Worm (Caenorhabditis elegans) whole organism, L1 larva: ENCODE measurements around the gene ncl-1.

Source experiments
- dpl-1 ChIP-seq, 3 experiments: fragments of 150-350 bp in 2 of 3; sonication (generic microtip) in 1 of 3; optimal IDR thresholded peaks; 2 replicates each; lab custom pipeline; 2014 to 2017; ENCODE audit warnings: missing biosample characterization in 3 of 3, missing genetic modification characterization in 3 of 3, missing genetic modification reagents in 3 of 3
- fos-1 ChIP-seq: fragments of 150-350 bp; optimal IDR thresholded peaks from 2 replicates; lab custom pipeline; 2014; ENCODE audit warnings: missing biosample characterization, missing genetic modification characterization
- nhr-11 ChIP-seq: fragments of 150-350 bp; optimal IDR thresholded peaks from 2 replicates; lab custom pipeline; 2014; ENCODE audit warnings: missing biosample characterization, missing genetic modification characterization
- nhr-76 ChIP-seq: sonication (generic microtip); optimal IDR thresholded peaks from 2 replicates; lab custom pipeline; 2017; ENCODE audit warnings: missing biosample characterization, missing genetic modification characterization
- xbp-1 ChIP-seq: sonication (generic microtip); optimal IDR thresholded peaks from 2 replicates; lab custom pipeline; 2016; ENCODE audit warnings: missing genetic modification characterization, missing compliant biosample characterization
- zag-1 ChIP-seq: fragments of 150-350 bp; optimal IDR thresholded peaks from 2 replicates; lab custom pipeline; 2014; ENCODE audit warnings: missing biosample characterization, missing genetic modification characterization

ce11 chrIII:7762250-7762649 is 42.7 kb downstream of the ncl-1 start:
- TF ChIP-seq zag-1 (no peak), fos-1 (no peak), dpl-1 (GFP tag; optimal IDR thresholded peaks at IDR 0.05; lab: Kevin White, UChicago) (no peak), nhr-76 (tag; lab: Kevin White, UChicago) (no peak), nhr-11 (no peak), xbp-1 (tag; lab: Kevin White, UChicago) (no peak)
